Worm (Caenorhabditis elegans) whole organism, early embryonic: ENCODE results near the gene T01E8.1.

Source experiments
- F13C5.2 ChIP-seq: sonication (generic microtip); optimal IDR thresholded peaks from 2 replicates; lab custom pipeline; 2017; ENCODE audit warnings: mild to moderate bottlenecking, missing genetic modification characterization, inconsistent platforms, missing compliant biosample characterization
- flt-1 ChIP-seq: fragments of 200-800 bp; sonication (Bioruptor generic); IDR thresholded peaks from 2 replicates; pipeline ENCODE4 v1.3.6; 2022; ENCODE audit warnings: missing genetic modification characterization, missing compliant biosample characterization
- hmbx-1 ChIP-seq: sonication (generic microtip); optimal IDR thresholded peaks from 2 replicates; lab custom pipeline; 2016; ENCODE audit warnings: mild to moderate bottlenecking, missing genetic modification characterization, missing compliant biosample characterization
- hnd-1 ChIP-seq: sonication (generic microtip); optimal IDR thresholded peaks from 2 replicates; lab custom pipeline; 2016; ENCODE audit warnings: missing genetic modification characterization, missing compliant biosample characterization

The T01E8.1 gene

ce11 chrII:10252048-10252447 lies 45.5 kb downstream of the T01E8.1 start:
- TF ChIP-seq flt-1 (no peak), hnd-1 (tag; lab: Kevin White, UChicago) (no peak), F13C5.2 (tag; lab: Kevin White, UChicago) (no peak), hmbx-1 (no peak)
